Fruit fly (Drosophila melanogaster): ENCODE data around the gene NijA.

- no peak for TF ChIP-seq Dll (optimal IDR thresholded peaks at IDR 0.05)
- no peak for TF ChIP-seq pan (optimal IDR thresholded peaks at IDR 0.05)
- TF ChIP-seq CG8478 (optimal IDR thresholded peaks at IDR 0.05) = no peak
- TF ChIP-seq psq (optimal IDR thresholded peaks at IDR 0.05) = no peak
These were observed 49.0 kb upstream of the NijA start for dm6 chr3L:10745547-10746189.
